Fruit fly (Drosophila melanogaster): ENCODE measurements around the gene CG4572.

dm6 chr3R:19877427-19878076 is 13.4 kb upstream of the CG4572 start, which contains the start of the genes CG17186 and Arc42:
- no peak for TF ChIP-seq CG8944 (GFP tag; optimal IDR thresholded peaks at IDR 0.05)
- TF ChIP-seq CG12769 (tag; optimal IDR thresholded peaks at IDR 0.05), result no peak
- no peak for TF ChIP-seq mam (GFP tag; optimal IDR thresholded peaks at IDR 0.05)
- peak; percentile 1 for TF ChIP-seq CG18476 (GFP tag; optimal IDR thresholded peaks at IDR 0.05)
- peak; percentile 41 for TF ChIP-seq Lhr (GFP tag; optimal IDR thresholded peaks at IDR 0.05)
- no peak for TF ChIP-seq sim (GFP tag; IDR thresholded peaks at IDR 0.05)
- TF ChIP-seq CG32767 (GFP tag; IDR thresholded peaks at IDR 0.05), result no peak
- peak; percentile 47 for TF ChIP-seq CG12391 (tag; optimal IDR thresholded peaks at IDR 0.05)
- no peak for TF ChIP-seq CG14014 (GFP tag; IDR thresholded peaks at IDR 0.05)
- TF ChIP-seq ttk (GFP tag; IDR thresholded peaks at IDR 0.05), result no peak
- no peak for TF ChIP-seq Opbp (GFP tag; IDR thresholded peaks at IDR 0.05; ENCODE audit: partially characterized antibody)
